Fruit fly (Drosophila melanogaster): Measurements from ENCODE around the gene CG5653.

The CG5653 gene

DNA sequence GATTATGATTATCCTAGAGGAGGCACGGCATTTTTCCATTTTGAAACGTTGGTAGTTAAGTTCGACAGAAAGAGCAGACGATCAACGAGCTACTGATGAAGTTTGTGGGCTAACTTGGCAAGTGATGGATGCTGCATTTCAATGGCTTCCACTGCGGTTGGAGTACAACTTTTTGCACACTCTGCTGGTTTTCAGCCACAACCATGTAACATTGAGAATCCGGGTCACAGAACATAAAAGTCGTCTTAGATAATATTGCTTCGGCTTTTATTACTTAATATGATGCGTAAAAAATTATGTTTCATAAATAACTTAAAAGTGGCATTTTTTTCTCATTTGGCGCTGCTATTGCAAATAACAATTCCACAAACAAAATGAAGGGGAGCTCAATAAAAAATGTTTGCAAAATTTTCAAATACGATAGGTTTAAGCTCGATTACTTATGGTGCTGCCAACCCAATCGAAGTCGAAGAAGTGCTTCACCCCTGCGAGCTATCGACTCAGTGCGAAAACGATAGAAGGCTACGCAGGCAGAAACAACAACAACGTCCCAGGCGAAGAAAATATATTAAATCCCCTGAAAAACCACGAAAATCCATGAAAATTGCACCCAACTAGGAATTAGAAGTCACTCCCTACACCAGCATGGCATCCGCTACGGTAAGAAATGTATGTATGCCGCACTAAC is at the start of gene CG5653, which contains the start of gene CG5021:
Gene CG5653, minus strand, starts transcription at position 51 of the 688 bp plus-strand sequence.
Gene CG5021, plus strand, starts transcription at position 506 of the 688 bp plus-strand sequence.
- TF ChIP-seq Hr78 (GFP tag; optimal IDR thresholded peaks at IDR 0.05): no peak
- TF ChIP-seq Rel (GFP tag; optimal IDR thresholded peaks at IDR 0.05): no peak
- TF ChIP-seq Rel (tag; optimal IDR thresholded peaks at IDR 0.05): peak; percentile 79

- TF ChIP-seq usp (GFP tag; optimal IDR thresholded peaks at IDR 0.05) (no peak), N (GFP tag; optimal IDR thresholded peaks at IDR 0.05) (no peak), pan (optimal IDR thresholded peaks at IDR 0.05) (no peak), Myc (optimal IDR thresholded peaks at IDR 0.05) (no peak), psq (GFP tag; optimal IDR thresholded peaks at IDR 0.05) (no peak), Mio (GFP tag; optimal IDR thresholded peaks at IDR 0.05) (no peak)
Observed at dm6 chr3L:9013745-9014144, 47.6 kb upstream of the CG5653 start.

DNA sequence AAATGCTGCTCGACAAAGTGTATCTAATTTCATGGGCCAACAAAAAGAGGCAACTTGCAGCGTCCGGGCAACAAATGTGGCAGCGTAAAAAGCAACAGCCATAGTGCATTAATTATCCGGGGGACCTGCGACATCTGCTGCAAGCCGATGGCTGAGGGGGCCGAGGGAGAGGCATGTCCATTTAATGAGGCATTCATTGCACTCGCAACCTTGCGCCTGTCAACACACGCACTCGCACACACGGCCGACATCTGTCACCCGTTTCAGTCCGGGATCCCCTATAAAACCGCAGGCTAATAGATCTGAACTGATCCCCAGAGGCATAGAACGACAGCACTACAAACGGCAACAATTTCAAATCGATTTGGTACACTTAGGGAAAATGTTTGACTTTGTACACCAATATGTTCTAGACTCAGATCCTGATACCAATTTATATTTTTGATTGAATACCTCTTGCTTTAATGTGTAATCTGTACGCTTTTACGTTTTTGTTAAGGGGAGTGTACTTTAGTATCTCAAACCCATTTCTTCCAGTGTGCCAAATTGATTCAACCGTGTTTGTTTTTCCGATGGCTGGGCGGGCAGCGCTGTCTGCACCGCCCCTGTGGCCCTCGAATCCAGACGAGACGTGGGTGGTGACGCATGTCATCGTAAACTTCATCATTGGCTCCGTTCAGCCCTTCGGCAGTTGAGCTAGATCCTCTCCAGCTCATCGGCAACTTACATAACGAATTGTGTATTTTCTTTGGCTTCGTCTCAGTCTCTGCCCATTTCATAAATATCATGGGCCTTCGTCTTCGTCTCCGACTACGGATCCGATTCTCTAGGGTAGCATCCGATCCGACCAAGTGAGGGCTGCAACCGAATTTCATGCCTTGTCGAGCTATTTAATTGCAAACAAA is 45.6 kb upstream of the CG5653 start:
- TF ChIP-seq GATAd (GFP tag; optimal IDR thresholded peaks at IDR 0.05) (no peak), dmrt93B (GFP tag; optimal IDR thresholded peaks at IDR 0.05) (no peak), woc (GFP tag; optimal IDR thresholded peaks at IDR 0.05) (no peak), tai (GFP tag; optimal IDR thresholded peaks at IDR 0.05) (no peak), sv (GFP tag; optimal IDR thresholded peaks at IDR 0.05) (peak; percentile 65), Myc (optimal IDR thresholded peaks at IDR 0.05) (no peak)

- TF ChIP-seq usp (GFP tag; optimal IDR thresholded peaks at IDR 0.05) (no peak), GATAd (GFP tag; optimal IDR thresholded peaks at IDR 0.05) (no peak), Hr83 (GFP tag; optimal IDR thresholded peaks at IDR 0.05; ENCODE audit: poor library complexity, severe bottlenecking) (no peak), tai (GFP tag; optimal IDR thresholded peaks at IDR 0.05) (no peak), dmrt93B (GFP tag; optimal IDR thresholded peaks at IDR 0.05) (no peak), Dif (GFP tag; optimal IDR thresholded peaks at IDR 0.05; ENCODE audit: partially characterized antibody) (no peak), fru (GFP tag; optimal IDR thresholded peaks at IDR 0.05) (no peak), lola (GFP tag; optimal IDR thresholded peaks at IDR 0.05) (no peak), pan (optimal IDR thresholded peaks at IDR 0.05) (no peak)
Observed at dm6 chr3L:9009738-9010137, 43.6 kb upstream of the CG5653 start, which contains the start of gene CG5194. TSS of gene CG5194 (minus strand) at chr3L:9009838.

DNA sequence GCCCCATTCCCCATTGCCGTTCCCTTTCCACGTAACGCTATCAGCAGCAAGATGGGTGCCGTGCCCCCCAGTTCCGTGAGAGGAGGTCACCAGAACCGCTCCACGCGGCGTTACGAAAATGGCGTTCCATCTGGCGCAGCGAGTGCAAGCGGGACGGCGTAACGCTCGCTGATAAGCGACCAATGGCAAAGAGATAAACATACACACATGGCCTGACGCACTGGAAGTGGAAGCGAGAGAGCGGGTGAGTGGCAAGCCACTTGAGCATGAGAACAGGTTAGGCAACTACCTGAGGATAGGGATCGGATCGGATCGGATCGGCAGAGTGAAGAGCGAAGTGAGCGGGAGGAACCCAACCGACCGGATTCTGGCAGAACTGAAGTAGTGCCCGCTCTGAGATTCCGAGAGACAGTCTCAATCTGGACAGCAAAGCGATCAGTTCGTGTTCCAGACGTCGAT is 38.6 kb upstream of the CG5653 start, which contains the start of gene Doc3:
Gene Doc3, plus strand, starts transcription at position 409 of the 459 bp plus-strand sequence.
- TF ChIP-seq Rel (GFP tag; optimal IDR thresholded peaks at IDR 0.05) (no peak), Rel (tag; optimal IDR thresholded peaks at IDR 0.05) (peak; percentile 11), Vsx2 (GFP tag; optimal IDR thresholded peaks at IDR 0.05; ENCODE audit: partially characterized antibody) (peak; percentile 95), br (GFP tag; optimal IDR thresholded peaks at IDR 0.05) (no peak), CG32264 (GFP tag; optimal IDR thresholded peaks at IDR 0.05) (no peak), dl (GFP tag; optimal IDR thresholded peaks at IDR 0.05; ENCODE audit: insufficient read depth in 1 of 2, partially characterized antibody in 2 of 2) (peak; percentile 40 to 70), sv (GFP tag; optimal IDR thresholded peaks at IDR 0.05) (no peak), Abd-B (GFP tag; optimal IDR thresholded peaks at IDR 0.05) (no peak), Dif (GFP tag; optimal IDR thresholded peaks at IDR 0.05; ENCODE audit: partially characterized antibody) (peak; percentile 93), rgr (GFP tag; optimal IDR thresholded peaks at IDR 0.05) (no peak), lola (GFP tag; optimal IDR thresholded peaks at IDR 0.05) (no peak), HLH106 (tag; optimal IDR thresholded peaks at IDR 0.05) (no peak), fru (GFP tag; optimal IDR thresholded peaks at IDR 0.05) (no peak), usp (GFP tag; optimal IDR thresholded peaks at IDR 0.05) (no peak), Hnf4 (GFP tag; optimal IDR thresholded peaks at IDR 0.05) (no peak), Sp1 (GFP tag; optimal IDR thresholded peaks at IDR 0.05) (no peak), Hr83 (GFP tag; optimal IDR thresholded peaks at IDR 0.05; ENCODE audit: poor library complexity, severe bottlenecking) (no peak), h (GFP tag; optimal IDR thresholded peaks at IDR 0.05) (no peak), CrebA (GFP tag; optimal IDR thresholded peaks at IDR 0.05; ENCODE audit: borderline replicate concordance) (no peak), Mio (GFP tag; optimal IDR thresholded peaks at IDR 0.05) (no peak)

All from whole organism, wandering third instar larva.